Worm (Caenorhabditis elegans) whole organism, young adult: ENCODE data around the gene R13H4.6.

ENCODE experiments used
- B0261.1 ChIP-seq: sonication (generic microtip); optimal IDR thresholded peaks from 2 replicates; lab custom pipeline; 2016; ENCODE audit warnings: mild to moderate bottlenecking, missing genetic modification characterization, moderate library complexity, missing compliant biosample characterization
- B0336.3 ChIP-seq: fragments of 200-800 bp; sonication (Bioruptor generic); IDR thresholded peaks from 2 replicates; pipeline ENCODE4 v1.3.6; 2022; ENCODE audit warnings: missing genetic modification characterization, missing compliant biosample characterization
- C06A6.2 ChIP-seq: fragments of 200-800 bp; sonication (Bioruptor generic); conservative IDR thresholded peaks from 2 replicates; pipeline ENCODE4 v1.3.6; 2022; ENCODE audit warnings: missing genetic modification characterization, missing compliant biosample characterization
- C17E4.6 ChIP-seq: fragments of 200-800 bp; sonication (Bioruptor generic); IDR thresholded peaks from 2 replicates; pipeline ENCODE4 v1.3.6; 2022; ENCODE audit warnings: missing genetic modification reagents, missing genetic modification characterization, missing compliant biosample characterization
- F10E7.11 ChIP-seq: sonication (generic microtip); optimal IDR thresholded peaks from 2 replicates; lab custom pipeline; 2017; ENCODE audit warnings: mild to moderate bottlenecking, missing genetic modification characterization, moderate library complexity, missing compliant biosample characterization
- F23B12.7 ChIP-seq: sonication (generic microtip); optimal IDR thresholded peaks from 2 replicates; lab custom pipeline; 2017; ENCODE audit warnings: missing genetic modification characterization, mild to moderate bottlenecking, missing compliant biosample characterization, antibody characterized with exemption, moderate library complexity; ENCODE audit not compliant: insufficient read depth
- F52B5.7 ChIP-seq: sonication (generic microtip); optimal IDR thresholded peaks from 2 replicates; lab custom pipeline; 2016; ENCODE audit warnings: mild to moderate bottlenecking, missing genetic modification characterization, missing compliant biosample characterization
- F57A8.1 ChIP-seq: fragments of 200-800 bp; sonication (Bioruptor generic); optimal IDR thresholded peaks from 2 replicates; lab custom pipeline; 2018; ENCODE audit warnings: mild to moderate bottlenecking, missing genetic modification characterization, moderate library complexity, missing compliant biosample characterization
- F57C9.4 ChIP-seq: sonication (generic microtip); optimal IDR thresholded peaks from 2 replicates; lab custom pipeline; 2017; ENCODE audit warnings: mild to moderate bottlenecking, missing genetic modification characterization, missing compliant biosample characterization
- K11D2.4 ChIP-seq: fragments of 200-800 bp; sonication (Bioruptor generic); IDR thresholded peaks from 2 replicates; pipeline ENCODE4 v1.3.6; 2022; ENCODE audit warnings: missing genetic modification reagents, missing genetic modification characterization, missing compliant biosample characterization
- T26A5.8 ChIP-seq: sonication (generic microtip); optimal IDR thresholded peaks from 2 replicates; lab custom pipeline; 2016; ENCODE audit warnings: missing genetic modification characterization, missing compliant biosample characterization
- Y53G8AR.9 ChIP-seq: fragments of 200-800 bp; sonication (Bioruptor generic); conservative IDR thresholded peaks from 2 replicates; pipeline ENCODE4 v1.3.6; 2022; ENCODE audit warnings: missing genetic modification reagents, missing genetic modification characterization, missing compliant biosample characterization
- Y56A3A.18 ChIP-seq: fragments of 200-800 bp; sonication (Bioruptor generic); IDR thresholded peaks from 2 replicates; pipeline ENCODE4 v1.3.6; 2022; ENCODE audit warnings: missing genetic modification reagents, missing genetic modification characterization, missing compliant biosample characterization
- akir-1 ChIP-seq: fragments of 200-800 bp; sonication (Bioruptor generic); optimal IDR thresholded peaks from 2 replicates; lab custom pipeline; 2018; ENCODE audit warnings: mild to moderate bottlenecking, missing genetic modification characterization, moderate library complexity, missing compliant biosample characterization
- bed-2 ChIP-seq: fragments of 200-800 bp; sonication (Bioruptor generic); IDR thresholded peaks from 2 replicates; pipeline ENCODE4 v1.3.6; 2022; ENCODE audit warnings: missing genetic modification reagents, missing genetic modification characterization, missing compliant biosample characterization
- cebp-1 ChIP-seq, 2 experiments: fragments of 200-800 bp in 1 of 2; sonication (Bioruptor generic) in 1 of 2; sonication (generic microtip) in 1 of 2; IDR thresholded peaks in 1 of 2; optimal IDR thresholded peaks in 1 of 2; 2 replicates each; pipeline versions ENCODE4 v1.3.6 to Lab custom; 2017 to 2022; ENCODE audit warnings: missing compliant biosample characterization in 2 of 2, missing genetic modification characterization in 2 of 2, mild to moderate bottlenecking in 1 of 2, missing genetic modification reagents in 1 of 2, moderate library complexity in 1 of 2
- cebp-2 ChIP-seq: fragments of 200-800 bp; sonication (Bioruptor generic); IDR thresholded peaks from 2 replicates; pipeline ENCODE4 v1.3.6; 2022; ENCODE audit warnings: missing genetic modification characterization, missing compliant biosample characterization
- ceh-27 ChIP-seq: fragments of 200-800 bp; sonication (Bioruptor generic); optimal IDR thresholded peaks from 2 replicates; lab custom pipeline; 2018; ENCODE audit warnings: mild to moderate bottlenecking, missing genetic modification characterization, moderate library complexity, missing compliant biosample characterization
- ceh-58 ChIP-seq: fragments of 200-800 bp; sonication (Bioruptor generic); IDR thresholded peaks from 2 replicates; pipeline ENCODE4 v1.3.6; 2022; ENCODE audit warnings: missing genetic modification characterization, missing compliant biosample characterization
- dox-1 ChIP-seq: fragments of 200-800 bp; sonication (Bioruptor generic); IDR thresholded peaks from 2 replicates; pipeline ENCODE4 v1.3.6; 2022; ENCODE audit warnings: missing genetic modification reagents, missing genetic modification characterization, missing compliant biosample characterization
- egl-44 ChIP-seq: fragments of 200-800 bp; sonication (Bioruptor generic); IDR thresholded peaks from 2 replicates; pipeline ENCODE4 v1.3.6; 2022; ENCODE audit warnings: missing genetic modification reagents, missing genetic modification characterization, missing compliant biosample characterization
- ekl-4 ChIP-seq: fragments of 200-800 bp; sonication (Bioruptor generic); IDR thresholded peaks from 2 replicates; pipeline ENCODE4 v1.3.6; 2022; ENCODE audit warnings: missing genetic modification reagents, missing genetic modification characterization, missing compliant biosample characterization
- gei-17 ChIP-seq: fragments of 200-800 bp; sonication (Bioruptor generic); optimal IDR thresholded peaks from 2 replicates; lab custom pipeline; 2018; ENCODE audit warnings: mild to moderate bottlenecking, missing genetic modification characterization, missing compliant biosample characterization
- hmg-1.2 ChIP-seq: fragments of 200-800 bp; sonication (Bioruptor generic); IDR thresholded peaks from 2 replicates; pipeline ENCODE4 v1.3.6; 2022; ENCODE audit warnings: missing genetic modification reagents, missing genetic modification characterization, missing compliant biosample characterization
- lag-1 ChIP-seq: fragments of 200-800 bp; sonication (Bioruptor generic); IDR thresholded peaks from 2 replicates; pipeline ENCODE4 v1.3.6; 2022; ENCODE audit warnings: missing genetic modification reagents, missing genetic modification characterization, missing compliant biosample characterization
- lin-26 ChIP-seq: fragments of 200-800 bp; sonication (Bioruptor generic); IDR thresholded peaks from 2 replicates; pipeline ENCODE4 v1.3.6; 2022; ENCODE audit warnings: missing genetic modification reagents, missing genetic modification characterization, missing compliant biosample characterization
- lin-35 ChIP-seq, 3 experiments: fragments of 150-350 bp in 2 of 3; sonication (generic microtip) in 1 of 3; optimal IDR thresholded peaks; 2 replicates each; lab custom pipeline; 2014 to 2018; ENCODE audit warnings: missing biosample characterization in 3 of 3, missing genetic modification characterization in 3 of 3, missing genetic modification reagents in 3 of 3
- lir-1 ChIP-seq: fragments of 200-800 bp; sonication (Bioruptor generic); conservative IDR thresholded peaks from 2 replicates; pipeline ENCODE4 v1.3.6; 2022; ENCODE audit warnings: missing genetic modification reagents, missing genetic modification characterization, missing compliant biosample characterization
- lsy-27 ChIP-seq: sonication (generic microtip); optimal IDR thresholded peaks from 2 replicates; lab custom pipeline; 2017; ENCODE audit warnings: missing genetic modification characterization, mild to moderate bottlenecking, missing compliant biosample characterization, antibody characterized with exemption, missing genotype, borderline replicate concordance; ENCODE audit not compliant: insufficient read depth
- madf-6 ChIP-seq: fragments of 200-800 bp; sonication (Bioruptor generic); IDR thresholded peaks from 2 replicates; pipeline ENCODE4 v1.3.6; 2022; ENCODE audit warnings: missing genetic modification reagents, missing genetic modification characterization, missing compliant biosample characterization
- mes-4 ChIP-seq: sonication (generic microtip); optimal IDR thresholded peaks from 2 replicates; lab custom pipeline; 2016; ENCODE audit warnings: missing genotype, missing genetic modification characterization, missing compliant biosample characterization
- nfyb-1 ChIP-seq: fragments of 200-800 bp; sonication (Bioruptor generic); IDR thresholded peaks from 2 replicates; pipeline ENCODE4 v1.3.6; 2022; ENCODE audit warnings: missing genetic modification reagents, missing genetic modification characterization, missing compliant biosample characterization
- pbrm-1 ChIP-seq: fragments of 200-800 bp; sonication (Bioruptor generic); IDR thresholded peaks from 2 replicates; pipeline ENCODE4 v1.3.6; 2022; ENCODE audit warnings: missing genetic modification reagents, missing genetic modification characterization, missing compliant biosample characterization
- rec-8 ChIP-seq, 2 experiments: sonication (generic microtip); optimal IDR thresholded peaks; 2 replicates each; lab custom pipeline; 2016; ENCODE audit warnings: mild to moderate bottlenecking in 2 of 2, missing genetic modification characterization in 2 of 2, missing genetic modification reagents in 2 of 2, missing genotype in 2 of 2, missing biosample characterization in 1 of 2, missing compliant biosample characterization in 1 of 2, moderate library complexity in 1 of 2
- repo-1 ChIP-seq: sonication (generic microtip); optimal IDR thresholded peaks from 2 replicates; lab custom pipeline; 2017; ENCODE audit warnings: mild to moderate bottlenecking, missing genetic modification characterization, missing compliant biosample characterization
- sptf-2 ChIP-seq: fragments of 200-800 bp; sonication (Bioruptor generic); optimal IDR thresholded peaks from 2 replicates; lab custom pipeline; 2018; ENCODE audit warnings: mild to moderate bottlenecking, missing genetic modification characterization, missing compliant biosample characterization
- tlf-1 ChIP-seq: fragments of 200-800 bp; sonication (Bioruptor generic); optimal IDR thresholded peaks from 2 replicates; lab custom pipeline; 2018; ENCODE audit warnings: mild to moderate bottlenecking, missing genetic modification characterization, missing compliant biosample characterization
- unc-62 ChIP-seq: fragments of 150-350 bp; optimal IDR thresholded peaks from 2 replicates; lab custom pipeline; 2014; ENCODE audit warnings: missing biosample characterization, missing genetic modification reagents, missing genetic modification characterization

R13H4.6 gene

DNA sequence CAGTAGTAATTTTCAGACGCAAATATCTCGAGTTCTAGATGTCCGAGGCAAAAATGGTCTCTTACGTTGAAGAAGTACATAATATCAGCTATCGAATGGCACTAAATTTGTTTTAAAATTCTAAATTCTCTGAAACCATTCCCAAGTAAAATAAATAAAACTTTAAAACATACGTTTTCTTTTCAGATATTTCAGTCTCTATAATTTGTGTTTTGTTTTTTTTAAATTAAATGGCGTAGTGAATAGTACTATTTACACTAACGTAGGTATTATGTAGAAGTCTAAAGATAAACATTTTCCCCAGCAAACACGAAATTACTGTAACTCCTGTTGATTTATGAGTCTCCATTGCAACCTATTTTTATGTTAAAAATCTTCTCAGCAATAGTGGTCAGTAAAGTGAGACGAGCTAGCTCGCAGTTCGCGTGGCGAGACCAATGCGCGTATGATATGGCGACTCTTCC is 45.6 kb upstream of the R13H4.6 start:
- TF ChIP-seq bed-2 (GFP tag; lab: Robert Waterston, UW) (no peak), cebp-1 (GFP tag; IDR thresholded peaks at IDR 0.05; lab: Robert Waterston, UW) (peak; percentile 43; the same call in 1 of the 2 replicates), cebp-1 (tag; optimal IDR thresholded peaks at IDR 0.05; lab: Kevin White, UChicago) (peak; percentile 30), tlf-1 (GFP tag; lab: Kevin White, UChicago) (peak; percentile 55), akir-1 (GFP tag; lab: Kevin White, UChicago) (no peak), K11D2.4 (GFP tag; lab: Robert Waterston, UW) (0 out of 2 replicates have a peak, but pooled peaks have one; percentile 51), nfyb-1 (GFP tag; lab: Robert Waterston, UW) (peak; percentile 83), T26A5.8 (tag; lab: Kevin White, UChicago) (no peak), egl-44 (GFP tag; lab: Robert Waterston, UW) (peak; percentile 78), lin-26 (GFP tag; lab: Robert Waterston, UW) (peak; percentile 69; the same call in 1 of the 2 replicates), ekl-4 (GFP tag; lab: Robert Waterston, UW) (peak; percentile 29; the same call in 1 of the 2 replicates), ceh-58 (0 out of 2 replicates have a peak, but pooled peaks have one; percentile 64), F10E7.11 (tag; lab: Kevin White, UChicago) (no peak), mes-4 (no peak), hmg-1.2 (GFP tag; lab: Robert Waterston, UW) (peak; percentile 15; the same call in 1 of the 2 replicates), gei-17 (no peak), C06A6.2 (GFP tag; lab: Robert Waterston, UW) (peak; percentile 16; the same call in 1 of the 2 replicates), F57C9.4 (tag; lab: Kevin White, UChicago) (no peak), pbrm-1 (GFP tag; lab: Robert Waterston, UW) (peak; percentile 66; the same call in 1 of the 2 replicates), dox-1 (GFP tag; lab: Robert Waterston, UW) (peak; percentile 31; the same call in 1 of the 2 replicates), Y53G8AR.9 (peak; percentile 91), repo-1 (tag; lab: Kevin White, UChicago) (peak; percentile 82), Y56A3A.18 (peak; percentile 91), madf-6 (GFP tag; lab: Robert Waterston, UW) (peak; percentile 59)
- TF ChIP-seq, all 124 proteins: peak for 16

DNA sequence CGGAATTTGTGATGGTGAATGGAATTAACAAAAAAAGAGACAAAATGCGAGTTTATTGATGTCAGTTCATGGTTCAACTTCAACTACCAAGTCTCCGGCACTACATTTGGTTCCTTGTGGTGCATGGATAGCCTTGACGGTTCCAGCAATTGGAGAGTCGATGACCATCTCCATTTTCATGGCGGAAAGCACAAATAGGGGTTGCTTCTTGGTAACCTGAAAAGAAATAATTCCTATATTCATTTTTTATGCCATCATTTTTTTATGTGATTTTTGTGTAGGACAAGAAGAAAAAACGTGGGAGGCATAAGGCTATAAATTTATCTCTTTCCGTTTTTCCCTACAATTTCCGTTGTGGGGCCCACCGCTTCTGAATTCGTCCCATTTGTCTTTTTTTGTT is 44.9 kb upstream of the R13H4.6 start:
- no peak for TF ChIP-seq F57A8.1 (GFP tag; lab: Kevin White, UChicago)
- 0 out of 2 replicates have a peak, but pooled peaks have one; percentile 10 for TF ChIP-seq C06A6.2 (GFP tag; lab: Robert Waterston, UW)
- no peak for TF ChIP-seq cebp-2 (GFP tag; lab: Robert Waterston, UW)
- no peak for TF ChIP-seq lag-1 (GFP tag; lab: Robert Waterston, UW)
- TF ChIP-seq unc-62 = no peak
- peak; percentile 50 for TF ChIP-seq nfyb-1 (GFP tag; lab: Robert Waterston, UW)
- TF ChIP-seq hmg-1.2 (GFP tag; lab: Robert Waterston, UW) = 0 out of 2 replicates have a peak, but pooled peaks have one; percentile 3
- TF ChIP-seq F23B12.7 = no peak
- TF ChIP-seq Y53G8AR.9 = 0 out of 2 replicates have a peak, but pooled peaks have one; percentile 40
- TF ChIP-seq ekl-4 (GFP tag; lab: Robert Waterston, UW) = peak; percentile 37; the same call in 1 of the 2 replicates

- TF ChIP-seq lin-35 (GFP tag; optimal IDR thresholded peaks at IDR 0.05; lab: Kevin White, UChicago) (peak in 1 of 3 experiments; percentile 18), sptf-2 (GFP tag; lab: Kevin White, UChicago) (no peak), lsy-27 (tag; lab: Kevin White, UChicago) (no peak), ceh-27 (GFP tag; lab: Kevin White, UChicago) (no peak), lir-1 (GFP tag; lab: Robert Waterston, UW) (no peak), C17E4.6 (no peak), B0336.3 (GFP tag; lab: Robert Waterston, UW) (no peak), B0261.1 (tag; lab: Kevin White, UChicago) (no peak), hmg-1.2 (GFP tag; lab: Robert Waterston, UW) (peak; percentile 19; the same call in 1 of the 2 replicates), F52B5.7 (tag; lab: Kevin White, UChicago) (no peak), rec-8 (tag; optimal IDR thresholded peaks at IDR 0.05; lab: Kevin White, UChicago) (no peak), nfyb-1 (GFP tag; lab: Robert Waterston, UW) (peak; percentile 24; the same call in 1 of the 2 replicates), Y56A3A.18 (no peak)
- TF ChIP-seq, all 124 proteins: peak for 3
These were observed 44.1 kb upstream of the R13H4.6 start for ce11 chrV:11818786-11819185.
